Worm (Caenorhabditis elegans) whole organism, L3 larva: ENCODE measurements around the gene vps-41.
A peak's percentile ranks its signal among the peaks of the same experiment; 100 is the strongest.

Source experiments
- R02D3.7 ChIP-seq: fragments of 150-350 bp; optimal IDR thresholded peaks from 2 replicates; lab custom pipeline; 2014; ENCODE audit warnings: missing biosample characterization, missing genetic modification characterization
- ZK546.5 ChIP-seq: sonication (generic microtip); optimal IDR thresholded peaks from 2 replicates; lab custom pipeline; 2017; ENCODE audit warnings: missing biosample characterization, missing genetic modification characterization
- aly-2 ChIP-seq: fragments of 150-350 bp; optimal IDR thresholded peaks from 2 replicates; lab custom pipeline; 2014; ENCODE audit warnings: missing biosample characterization, missing genetic modification characterization
- ceh-28 ChIP-seq: fragments of 150-350 bp; optimal IDR thresholded peaks from 2 replicates; lab custom pipeline; 2014; ENCODE audit warnings: missing biosample characterization, missing genetic modification reagents, missing genetic modification characterization
- daf-12 ChIP-seq: fragments of 150-350 bp; optimal IDR thresholded peaks from 2 replicates; lab custom pipeline; 2014; ENCODE audit warnings: missing biosample characterization, missing genetic modification reagents, missing genetic modification characterization
- egl-27 ChIP-seq: sonication (generic microtip); optimal IDR thresholded peaks from 4 replicates; lab custom pipeline; 2017; ENCODE audit warnings: missing biosample characterization, missing genetic modification reagents, missing genetic modification characterization
- elt-1 ChIP-seq: fragments of 150-350 bp; optimal IDR thresholded peaks from 2 replicates; lab custom pipeline; 2014; ENCODE audit warnings: missing biosample characterization, missing genetic modification characterization
- elt-2 ChIP-seq: sonication (generic microtip); optimal IDR thresholded peaks from 2 replicates; lab custom pipeline; 2016; ENCODE audit warnings: missing genetic modification reagents, mild to moderate bottlenecking, missing genetic modification characterization, missing compliant biosample characterization
- elt-3 ChIP-seq, 3 experiments: fragments of 150-350 bp in 1 of 3; sonication (generic microtip) in 2 of 3; optimal IDR thresholded peaks; 2 replicates in 2 of 3; 4 replicates in 1 of 3; lab custom pipeline; 2014 to 2017; ENCODE audit warnings: missing biosample characterization in 3 of 3, missing genetic modification characterization in 3 of 3
- fkh-10 ChIP-seq: sonication (generic microtip); optimal IDR thresholded peaks from 2 replicates; lab custom pipeline; 2017; ENCODE audit warnings: missing biosample characterization, missing genetic modification reagents, missing genetic modification characterization
- fkh-2 ChIP-seq: fragments of 150-350 bp; optimal IDR thresholded peaks from 2 replicates; lab custom pipeline; 2014; ENCODE audit warnings: missing biosample characterization, missing genetic modification reagents, missing genetic modification characterization
- hmg-11 ChIP-seq: sonication (generic microtip); optimal IDR thresholded peaks from 2 replicates; lab custom pipeline; 2016; ENCODE audit warnings: missing genetic modification characterization, missing compliant biosample characterization
- jun-1 ChIP-seq: fragments of 150-350 bp; optimal IDR thresholded peaks from 2 replicates; lab custom pipeline; 2014; ENCODE audit warnings: missing biosample characterization, missing genetic modification reagents, missing genetic modification characterization
- lin-39 ChIP-seq: fragments of 150-350 bp; optimal IDR thresholded peaks from 2 replicates; lab custom pipeline; 2018; ENCODE audit warnings: missing biosample characterization, missing genetic modification reagents, missing genetic modification characterization
- lsy-12 ChIP-seq: sonication (generic microtip); optimal IDR thresholded peaks from 2 replicates; lab custom pipeline; 2016; ENCODE audit warnings: mild to moderate bottlenecking, missing genetic modification characterization, missing compliant biosample characterization
- mml-1 ChIP-seq: fragments of 150-350 bp; sonication (generic microtip); optimal IDR thresholded peaks from 3 replicates; lab custom pipeline; 2014; ENCODE audit warnings: missing biosample characterization, missing genetic modification characterization
- nfya-1 ChIP-seq: sonication (generic microtip); optimal IDR thresholded peaks from 2 replicates; lab custom pipeline; 2017; ENCODE audit warnings: missing genetic modification characterization, mild to moderate bottlenecking, missing compliant biosample characterization, antibody characterized with exemption, moderate library complexity; ENCODE audit not compliant: insufficient read depth
- nhr-12 ChIP-seq: fragments of 150-350 bp; optimal IDR thresholded peaks from 2 replicates; lab custom pipeline; 2014; ENCODE audit warnings: missing biosample characterization, missing genetic modification characterization
- nhr-237 ChIP-seq: fragments of 150-350 bp; optimal IDR thresholded peaks from 2 replicates; lab custom pipeline; 2014; ENCODE audit warnings: missing biosample characterization, missing genetic modification characterization
- nhr-25 ChIP-seq: sonication (generic microtip); optimal IDR thresholded peaks from 2 replicates; lab custom pipeline; 2017; ENCODE audit warnings: missing biosample characterization, missing genetic modification characterization
- nhr-28 ChIP-seq: fragments of 150-350 bp; optimal IDR thresholded peaks from 2 replicates; lab custom pipeline; 2014; ENCODE audit warnings: missing biosample characterization, missing genetic modification characterization
- nhr-43 ChIP-seq: sonication (generic microtip); optimal IDR thresholded peaks from 2 replicates; lab custom pipeline; 2016; ENCODE audit warnings: mild to moderate bottlenecking, missing genetic modification characterization, missing compliant biosample characterization; ENCODE audit not compliant: poor library complexity, severe bottlenecking
- nhr-67 ChIP-seq: fragments of 150-350 bp; optimal IDR thresholded peaks from 2 replicates; lab custom pipeline; 2014; ENCODE audit warnings: missing biosample characterization, missing genetic modification characterization
- nhr-76 ChIP-seq: fragments of 150-350 bp; sonication (generic microtip); optimal IDR thresholded peaks from 5 replicates; lab custom pipeline; 2014; ENCODE audit warnings: missing biosample characterization, missing genetic modification characterization
- nhr-77 ChIP-seq: fragments of 150-350 bp; optimal IDR thresholded peaks from 2 replicates; lab custom pipeline; 2014; ENCODE audit warnings: missing biosample characterization, missing genetic modification characterization
- pha-4 ChIP-seq: fragments of 150-350 bp; optimal IDR thresholded peaks from 2 replicates; lab custom pipeline; 2014; ENCODE audit warnings: missing biosample characterization, missing genetic modification reagents, missing genetic modification characterization
- pqm-1 ChIP-seq: fragments of 150-350 bp; optimal IDR thresholded peaks from 2 replicates; lab custom pipeline; 2017; ENCODE audit warnings: missing biosample characterization, missing genetic modification characterization, inconsistent platforms
- skn-1 ChIP-seq: fragments of 150-350 bp; optimal IDR thresholded peaks from 2 replicates; lab custom pipeline; 2014; ENCODE audit warnings: missing biosample characterization, missing genetic modification characterization
- tbx-2 ChIP-seq: sonication (generic microtip); optimal IDR thresholded peaks from 2 replicates; lab custom pipeline; 2016; ENCODE audit warnings: mild to moderate bottlenecking, missing genetic modification characterization, missing compliant biosample characterization
- unc-39 ChIP-seq: sonication (generic microtip); optimal IDR thresholded peaks from 4 replicates; lab custom pipeline; 2017; ENCODE audit warnings: missing biosample characterization, missing genetic modification characterization
- unc-62 ChIP-seq: fragments of 150-350 bp; sonication (generic microtip); optimal IDR thresholded peaks from 4 replicates; lab custom pipeline; 2014; ENCODE audit warnings: missing biosample characterization, missing genetic modification reagents, missing genetic modification characterization
- zag-1 ChIP-seq: fragments of 150-350 bp; optimal IDR thresholded peaks from 2 replicates; lab custom pipeline; 2014; ENCODE audit warnings: missing biosample characterization, missing genetic modification characterization
- ztf-11 ChIP-seq: fragments of 150-350 bp; optimal IDR thresholded peaks from 2 replicates; lab custom pipeline; 2014; ENCODE audit warnings: missing biosample characterization, missing genetic modification characterization
- ztf-4 ChIP-seq: fragments of 150-350 bp; optimal IDR thresholded peaks from 2 replicates; lab custom pipeline; 2014; ENCODE audit warnings: missing biosample characterization, missing genetic modification characterization

Gene vps-41

ce11 chrX:5321563-5321962 lies 37.9 kb downstream of the vps-41 start:
- TF ChIP-seq aly-2 (tag; lab: Kevin White, UChicago) (no peak), pha-4 (tag; lab: Kevin White, UChicago) (no peak), jun-1 (tag; lab: Kevin White, UChicago) (no peak), ztf-11 (tag; lab: Kevin White, UChicago) (no peak)

DNA sequence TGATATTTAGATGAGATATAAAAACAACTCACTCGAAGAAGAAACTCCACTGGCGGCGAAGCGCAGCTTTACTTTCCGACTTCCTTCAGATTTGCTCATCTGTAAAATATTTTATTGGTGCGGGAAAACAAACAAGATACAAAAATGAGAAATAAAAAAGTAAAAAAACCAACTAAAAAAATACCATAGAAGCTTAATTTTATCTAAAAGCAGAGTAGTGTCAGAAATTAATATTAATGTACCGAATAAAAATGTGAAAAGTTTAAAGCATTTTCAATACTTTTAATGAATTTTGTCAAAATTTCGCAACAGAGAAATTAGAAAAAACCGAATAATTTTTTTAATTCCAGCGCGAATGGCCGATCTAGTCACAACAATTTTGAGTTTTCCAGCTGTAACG lies 39.7 kb downstream of the vps-41 start, which contains the start of gene sto-2:
sto-2 (minus strand) TSS at position 101 of the 400 bp plus-strand sequence.
- TF ChIP-seq nhr-76 (tag; lab: Kevin White, UChicago) (no peak), tbx-2 (tag; lab: Kevin White, UChicago) (no peak), nhr-12 (no peak), elt-2 (tag; lab: Kevin White, UChicago) (no peak), nhr-237 (tag; lab: Kevin White, UChicago) (no peak), aly-2 (tag; lab: Kevin White, UChicago) (no peak), mml-1 (no peak), ZK546.5 (no peak), jun-1 (tag; lab: Kevin White, UChicago) (no peak), unc-39 (tag; lab: Kevin White, UChicago) (no peak), fkh-10 (GFP tag; lab: Kevin White, UChicago) (no peak), unc-62 (GFP tag; lab: Kevin White, UChicago) (no peak), hmg-11 (no peak), fkh-2 (no peak), nhr-77 (tag; lab: Kevin White, UChicago) (no peak), lin-39 (tag; lab: Kevin White, UChicago) (no peak), nhr-25 (no peak), zag-1 (no peak), lsy-12 (tag; lab: Kevin White, UChicago) (no peak)

- TF ChIP-seq nhr-12 (no peak), skn-1 (peak; percentile 69), egl-27 (tag; lab: Kevin White, UChicago) (no peak), pqm-1 (tag; lab: Kevin White, UChicago) (peak; percentile 68), elt-2 (tag; lab: Kevin White, UChicago) (peak; percentile 54)
Measured at ce11 chrX:5329236-5329635, 45.6 kb downstream of the vps-41 start, which contains the start of gene C26B9.5. TSS of gene C26B9.5 (plus strand) at chrX:5329479.

ce11 chrX:5330765-5331164 lies 47.1 kb downstream of the vps-41 start:
- TF ChIP-seq nhr-237 (tag; lab: Kevin White, UChicago) = no peak
- TF ChIP-seq pqm-1 (tag; lab: Kevin White, UChicago) = no peak
- no peak for TF ChIP-seq R02D3.7
- TF ChIP-seq jun-1 (tag; lab: Kevin White, UChicago) = no peak
- TF ChIP-seq nhr-67 (tag; lab: Kevin White, UChicago) = no peak
- no peak for TF ChIP-seq daf-12 (tag; lab: Kevin White, UChicago)
- TF ChIP-seq nhr-77 (tag; lab: Kevin White, UChicago) = no peak
- no peak for TF ChIP-seq unc-62 (GFP tag; lab: Kevin White, UChicago)
- TF ChIP-seq egl-27 (tag; lab: Kevin White, UChicago) = no peak
- TF ChIP-seq tbx-2 (tag; lab: Kevin White, UChicago) = no peak
- TF ChIP-seq nhr-25 = no peak
- no peak for TF ChIP-seq nhr-28 (tag; lab: Kevin White, UChicago)
- no peak for TF ChIP-seq pha-4 (tag; lab: Kevin White, UChicago)
- TF ChIP-seq nhr-12 = no peak
- no peak for TF ChIP-seq elt-2 (tag; lab: Kevin White, UChicago)
- TF ChIP-seq elt-1 (tag; lab: Kevin White, UChicago) = no peak
- TF ChIP-seq ztf-4 (tag; lab: Kevin White, UChicago) = no peak
- no peak for TF ChIP-seq fkh-2
- TF ChIP-seq skn-1 = no peak
- TF ChIP-seq elt-3 (tag; optimal IDR thresholded peaks at IDR 0.05; lab: Kevin White, UChicago) = no peak

- TF ChIP-seq nhr-12 (no peak), ceh-28 (tag; lab: Kevin White, UChicago) (no peak), nhr-43 (tag; lab: Kevin White, UChicago) (no peak), mml-1 (no peak), elt-2 (tag; lab: Kevin White, UChicago) (no peak), skn-1 (no peak), daf-12 (tag; lab: Kevin White, UChicago) (no peak), fkh-2 (no peak), lsy-12 (tag; lab: Kevin White, UChicago) (no peak), egl-27 (tag; lab: Kevin White, UChicago) (no peak), ztf-11 (tag; lab: Kevin White, UChicago) (no peak), elt-3 (tag; optimal IDR thresholded peaks at IDR 0.05; lab: Kevin White, UChicago) (no peak), nfya-1 (tag; lab: Kevin White, UChicago) (no peak)
Measured at ce11 chrX:5335368-5335767, 51.7 kb downstream of the vps-41 start, which contains the start of gene C26B9.6. TSS of gene C26B9.6 (minus strand) at chrX:5335468.
